Worm (Caenorhabditis elegans): ENCODE measurements around the gene rab-19.

rab-19 gene

DNA sequence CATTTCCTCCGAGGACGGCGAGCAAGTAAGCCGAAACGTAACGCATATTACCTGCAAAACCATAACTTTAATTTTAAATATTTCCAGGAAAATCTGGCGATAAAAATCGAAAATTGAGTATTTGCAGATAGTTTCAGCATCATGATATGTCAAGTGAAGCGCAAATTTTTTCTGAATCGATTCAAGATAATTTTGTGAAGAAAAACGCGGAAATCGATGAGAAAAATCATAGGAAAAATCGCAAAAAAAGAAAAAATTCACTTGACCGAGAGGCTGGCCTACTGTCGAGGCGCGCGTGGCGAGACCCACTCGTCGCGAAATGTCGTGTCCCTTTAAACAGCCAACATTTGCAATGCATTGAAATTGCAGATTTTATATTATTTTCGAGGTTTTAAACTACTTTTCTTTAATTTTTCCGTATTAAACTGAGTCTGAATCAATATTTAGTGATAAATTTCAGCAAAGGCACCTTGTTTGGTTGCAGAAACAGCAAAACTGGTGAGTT, 13.9 kb downstream of the rab-19 start, which contains the start of the genes rla-2, popl-7 and Y62E10A.24:
TSS of gene rla-2 (minus strand) at position 51 of the 505 bp plus-strand sequence.
TSS of gene popl-7 (plus strand) at position 455 of the 505 bp plus-strand sequence.
TSS of gene Y62E10A.24 (plus strand) at position 476 of the 505 bp plus-strand sequence.
- TF ChIP-seq nfya-1 (tag; optimal IDR thresholded peaks at IDR 0.05; ENCODE audit: insufficient read depth) = peak; percentile 72
- TF ChIP-seq eor-1 (tag; optimal IDR thresholded peaks at IDR 0.05) = no peak
- TF ChIP-seq fkh-2 (tag; optimal IDR thresholded peaks at IDR 0.05) = no peak
- no peak for TF ChIP-seq mml-1 (tag; optimal IDR thresholded peaks at IDR 0.05)
- TF ChIP-seq lin-15B (tag; optimal IDR thresholded peaks at IDR 0.05) = peak; percentile 36
- TF ChIP-seq zag-1 (tag; optimal IDR thresholded peaks at IDR 0.05) = no peak
- TF ChIP-seq lsy-12 (tag; optimal IDR thresholded peaks at IDR 0.05) = no peak
- TF ChIP-seq pha-4 (tag; optimal IDR thresholded peaks at IDR 0.05) = peak; percentile 42
- no peak for TF ChIP-seq tbx-2 (tag; optimal IDR thresholded peaks at IDR 0.05)
- TF ChIP-seq elt-2 (tag; optimal IDR thresholded peaks at IDR 0.05) = peak; percentile 6
- TF ChIP-seq hmg-11 (tag; optimal IDR thresholded peaks at IDR 0.05) = peak; percentile 54
- TF ChIP-seq nhr-23 (tag; optimal IDR thresholded peaks at IDR 0.05) = peak; percentile 28
- no peak for TF ChIP-seq ceh-82 (tag; optimal IDR thresholded peaks at IDR 0.05)
- no peak for TF ChIP-seq skn-1 (tag; optimal IDR thresholded peaks at IDR 0.05)
- TF ChIP-seq lin-39 (tag; optimal IDR thresholded peaks at IDR 0.05) = no peak

DNA sequence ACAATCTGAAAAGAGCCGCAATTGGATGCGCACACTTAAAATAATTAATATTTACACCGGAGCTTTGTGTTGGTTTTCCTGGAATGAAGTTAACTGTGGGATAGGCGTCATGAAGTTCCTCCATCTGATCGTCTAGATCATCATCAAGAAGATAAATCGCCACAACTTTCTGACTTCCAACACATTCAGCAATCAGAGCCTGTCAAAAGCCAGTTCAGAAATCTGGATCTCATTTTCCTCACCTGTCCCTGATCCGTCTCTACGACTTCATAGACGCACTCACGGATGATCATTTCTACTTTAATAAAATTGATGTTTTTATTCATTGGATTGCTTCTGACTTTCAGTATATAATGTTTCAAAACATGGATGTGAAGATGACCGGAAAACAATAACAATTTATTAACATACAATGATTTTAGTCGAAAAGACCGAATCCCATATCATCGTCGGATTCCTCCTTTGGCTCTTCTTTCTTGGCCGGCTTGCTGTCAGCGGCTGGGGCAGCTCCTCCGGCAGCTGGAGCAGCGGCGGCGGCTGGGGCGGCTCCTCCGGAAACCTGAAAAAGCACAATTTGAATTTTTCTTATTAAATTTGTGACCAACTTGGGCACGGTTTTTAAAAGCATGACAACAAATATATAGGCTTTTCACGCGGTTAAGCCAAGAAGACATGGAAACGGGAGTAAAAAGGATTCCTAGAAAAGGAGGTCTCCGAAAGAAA, 14.9 kb downstream of the rab-19 start, which contains the start of gene agt-1:
TSS of gene agt-1 (minus strand) at position 293 of the 723 bp plus-strand sequence.
- TF ChIP-seq ztf-11 (tag; optimal IDR thresholded peaks at IDR 0.05) = no peak
- TF ChIP-seq zag-1 (tag; optimal IDR thresholded peaks at IDR 0.05) = no peak

DNA sequence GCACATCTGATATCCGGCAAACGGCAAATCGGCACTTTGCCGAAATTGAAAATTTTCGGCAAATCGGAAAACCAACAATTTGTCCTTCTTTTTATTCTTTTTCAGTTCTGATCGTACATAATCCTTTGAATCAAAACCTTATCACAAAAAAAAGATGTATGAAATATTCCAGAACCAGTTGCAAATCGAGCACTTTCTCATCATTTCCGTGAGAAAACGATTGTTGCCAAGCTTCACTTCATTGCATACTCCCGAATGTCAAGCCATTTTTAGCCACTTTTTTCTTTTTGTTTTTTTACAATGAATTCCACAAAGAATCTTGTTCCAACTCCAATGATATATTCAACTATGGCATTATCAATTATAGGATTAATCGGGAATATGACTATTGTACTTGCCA, 19.3 kb downstream of the rab-19 start, which contains the start of gene srsx-25:
TSS of gene srsx-25 (plus strand) at position 301 of the 400 bp plus-strand sequence.
- TF ChIP-seq elt-2 (tag; optimal IDR thresholded peaks at IDR 0.05) (no peak), daf-12 (tag; optimal IDR thresholded peaks at IDR 0.05) (no peak), nhr-43 (tag; optimal IDR thresholded peaks at IDR 0.05; ENCODE audit: poor library complexity, severe bottlenecking) (no peak), pqm-1 (tag; optimal IDR thresholded peaks at IDR 0.05) (no peak), elt-3 (tag; optimal IDR thresholded peaks at IDR 0.05) (no peak), aly-2 (tag; optimal IDR thresholded peaks at IDR 0.05) (no peak), ceh-28 (tag; optimal IDR thresholded peaks at IDR 0.05) (no peak), nhr-237 (tag; optimal IDR thresholded peaks at IDR 0.05) (no peak), jun-1 (tag; optimal IDR thresholded peaks at IDR 0.05) (no peak), R02D3.7 (tag; optimal IDR thresholded peaks at IDR 0.05) (no peak), nhr-23 (tag; optimal IDR thresholded peaks at IDR 0.05) (no peak), ceh-82 (tag; optimal IDR thresholded peaks at IDR 0.05) (no peak)

DNA sequence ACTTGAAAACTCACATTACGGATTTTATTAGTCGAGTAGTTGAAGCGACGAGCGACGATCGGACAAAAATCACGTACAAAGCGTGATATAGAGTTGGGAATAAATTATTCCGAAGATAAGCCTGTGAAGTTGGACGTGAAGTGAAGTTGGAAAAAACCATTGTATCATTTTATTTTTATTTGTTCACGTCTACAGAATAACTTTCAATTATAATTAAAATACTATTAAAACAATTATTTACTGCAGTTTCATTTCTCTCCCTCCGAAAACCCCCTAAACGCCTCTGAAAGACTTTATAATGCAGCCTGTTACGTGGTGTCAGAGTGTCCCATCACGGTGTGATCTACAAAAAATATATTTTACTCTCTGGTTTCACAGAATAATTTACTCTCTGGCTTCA, 24.0 kb downstream of the rab-19 start, which contains the start of gene Y62E10A.3:
TSS of gene Y62E10A.3 (minus strand) at position 101 of the 400 bp plus-strand sequence.
- TF ChIP-seq lsy-12 (tag; optimal IDR thresholded peaks at IDR 0.05) (no peak), nhr-43 (tag; optimal IDR thresholded peaks at IDR 0.05; ENCODE audit: poor library complexity, severe bottlenecking) (no peak), nhr-76 (tag; optimal IDR thresholded peaks at IDR 0.05) (no peak), sea-2 (GFP tag; optimal IDR thresholded peaks at IDR 0.05) (no peak), elt-3 (tag; optimal IDR thresholded peaks at IDR 0.05) (no peak), lin-15B (tag; optimal IDR thresholded peaks at IDR 0.05) (no peak), fkh-2 (tag; optimal IDR thresholded peaks at IDR 0.05) (no peak), mdl-1 (tag; optimal IDR thresholded peaks at IDR 0.05) (no peak), snpc-4 (tag; optimal IDR thresholded peaks at IDR 0.05) (no peak)

DNA sequence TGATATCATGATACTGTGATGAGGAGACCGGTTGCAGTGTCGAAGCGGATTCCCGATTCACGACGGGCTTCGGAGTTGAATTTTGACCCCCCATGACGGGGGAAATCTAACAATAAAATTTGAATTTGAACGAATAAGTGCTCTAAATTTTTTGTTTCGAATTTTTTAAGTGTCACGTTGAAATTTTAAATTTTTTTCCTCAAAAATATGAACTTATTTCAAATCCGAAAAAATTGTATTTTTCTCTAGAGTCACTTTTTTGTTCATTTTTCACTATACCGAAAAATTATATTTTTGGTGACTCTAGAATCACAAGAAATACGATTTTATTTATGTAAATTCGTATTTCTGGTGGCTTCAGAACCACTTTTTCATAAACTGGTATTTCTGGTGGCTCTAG, 25.7 kb downstream of the rab-19 start, which contains the start of gene W02A2.8:
TSS of gene W02A2.8 (minus strand) at position 101 of the 400 bp plus-strand sequence.
- no peak for TF ChIP-seq aly-2 (tag; optimal IDR thresholded peaks at IDR 0.05)
- TF ChIP-seq unc-62 (GFP tag; optimal IDR thresholded peaks at IDR 0.05) = no peak
- TF ChIP-seq egl-27 (tag; optimal IDR thresholded peaks at IDR 0.05) = no peak
- no peak for TF ChIP-seq nhr-67 (tag; optimal IDR thresholded peaks at IDR 0.05)
- no peak for TF ChIP-seq elt-3 (tag; optimal IDR thresholded peaks at IDR 0.05)
- TF ChIP-seq nhr-237 (tag; optimal IDR thresholded peaks at IDR 0.05) = no peak
- TF ChIP-seq snpc-4 (tag; optimal IDR thresholded peaks at IDR 0.05) = no peak
- no peak for TF ChIP-seq pha-4 (tag; optimal IDR thresholded peaks at IDR 0.05)
- no peak for TF ChIP-seq sea-2 (GFP tag; optimal IDR thresholded peaks at IDR 0.05)
- no peak for TF ChIP-seq nfya-1 (tag; optimal IDR thresholded peaks at IDR 0.05; ENCODE audit: insufficient read depth)

Measured in whole organism, L3 larva.